Fruit fly (Drosophila melanogaster): ENCODE data around the gene CG4942.

dm6 chr3L:9026568-9026967, 46.3 kb upstream of the CG4942 start:
- TF ChIP-seq CG6276 (GFP tag; optimal IDR thresholded peaks at IDR 0.05) (no peak), acj6 (GFP tag; optimal IDR thresholded peaks at IDR 0.05) (no peak), Sox14 (GFP tag; optimal IDR thresholded peaks at IDR 0.05) (no peak), Sox102F (GFP tag; optimal IDR thresholded peaks at IDR 0.05) (peak; percentile 10)
